Fruit fly (Drosophila melanogaster) whole organism, embryonic: Measurements from ENCODE around the gene CG9029.

ENCODE experiments used
- Asciz ChIP-seq: fragments of 200-800 bp; sonication (Bioruptor generic); optimal IDR thresholded peaks from 2 replicates; lab custom pipeline; 2017; ENCODE audit warnings: missing biosample characterization, mild to moderate bottlenecking, missing genetic modification characterization, missing genetic modification reagents
- Awh ChIP-seq: fragments of 200-800 bp; sonication (Bioruptor generic); IDR thresholded peaks from 2 replicates; pipeline ENCODE4, ENCODE4 v1.3.6; 2022; ENCODE audit warnings: missing biosample characterization, missing genetic modification characterization
- BEAF-32 ChIP-seq: fragments of 200-800 bp; sonication (Bioruptor generic); optimal IDR thresholded peaks from 3 replicates; lab custom pipeline; 2017; ENCODE audit warnings: missing biosample characterization, missing genetic modification characterization, mild to moderate bottlenecking, moderate library complexity, missing genetic modification reagents
- CG10209 ChIP-seq: fragments of 200-800 bp; sonication (Bioruptor generic); optimal IDR thresholded peaks from 3 replicates; lab custom pipeline; 2017; ENCODE audit warnings: missing biosample characterization, mild to moderate bottlenecking, missing genetic modification characterization, missing genetic modification reagents
- CG1024 ChIP-seq: fragments of 200-800 bp; sonication (Bioruptor generic); IDR thresholded peaks from 2 replicates; pipeline ENCODE4 v1.3.6; 2022; ENCODE audit warnings: missing biosample characterization, missing genetic modification characterization
- CG10321 ChIP-seq: fragments of 200-800 bp; sonication (Bioruptor generic); IDR thresholded peaks from 2 replicates; pipeline ENCODE4 v1.3.6; 2022; ENCODE audit warnings: missing biosample characterization, missing genetic modification characterization
- CG12104 ChIP-seq: fragments of 200-800 bp; sonication (Bioruptor generic); optimal IDR thresholded peaks from 3 replicates; lab custom pipeline; 2016; ENCODE audit warnings: missing biosample characterization, missing genetic modification characterization
- CG16813 ChIP-seq: fragments of 200-800 bp; sonication (Bioruptor generic); IDR thresholded peaks from 3 replicates; pipeline ENCODE4 v1.3.6; 2022; ENCODE audit warnings: missing biosample characterization, missing genetic modification characterization; ENCODE audit not compliant: partially characterized antibody
- CG17829 ChIP-seq: fragments of 200-800 bp; optimal IDR thresholded peaks from 2 replicates; lab custom pipeline; 2019; ENCODE audit warnings: missing biosample characterization, mild to moderate bottlenecking, missing genetic modification characterization, moderate library complexity
- CG2202 ChIP-seq: fragments of 200-800 bp; sonication (Bioruptor generic); optimal IDR thresholded peaks from 2 replicates; lab custom pipeline; 2018; ENCODE audit warnings: missing biosample characterization, mild to moderate bottlenecking, missing genetic modification characterization
- CG3065 ChIP-seq: fragments of 200-800 bp; sonication (Bioruptor generic); optimal IDR thresholded peaks from 2 replicates; lab custom pipeline; 2016; ENCODE audit warnings: missing biosample characterization, missing genetic modification characterization
- CG33557 ChIP-seq: fragments of 200-800 bp; sonication (Bioruptor generic); optimal IDR thresholded peaks from 2 replicates; lab custom pipeline; 2019; ENCODE audit warnings: missing biosample characterization, mild to moderate bottlenecking, missing genetic modification characterization, moderate library complexity
- CG4282 ChIP-seq: fragments of 200-800 bp; sonication (Bioruptor generic); optimal IDR thresholded peaks from 2 replicates; lab custom pipeline; 2016; ENCODE audit warnings: missing biosample characterization, missing genetic modification characterization
- CG5245 ChIP-seq: fragments of 200-800 bp; sonication (Bioruptor generic); optimal IDR thresholded peaks from 3 replicates; lab custom pipeline; 2016; ENCODE audit warnings: missing biosample characterization, missing genetic modification characterization
- CG6272 ChIP-seq: fragments of 200-800 bp; sonication (Bioruptor generic); IDR thresholded peaks from 2 replicates; pipeline ENCODE4 v1.3.6; 2022; ENCODE audit warnings: missing biosample characterization, missing genetic modification characterization
- CG6654 ChIP-seq: fragments of 200-800 bp; sonication (Bioruptor generic); optimal IDR thresholded peaks from 2 replicates; lab custom pipeline; 2017; ENCODE audit warnings: missing biosample characterization, mild to moderate bottlenecking, missing genetic modification characterization
- CG8765 ChIP-seq: fragments of 200-800 bp; sonication (Bioruptor generic); IDR thresholded peaks from 2 replicates; pipeline ENCODE4 v1.3.6; 2022; ENCODE audit warnings: missing biosample characterization, missing genetic modification characterization
- CG9932 ChIP-seq: fragments of 200-800 bp; sonication (Bioruptor generic); IDR thresholded peaks from 2 replicates; pipeline ENCODE4 v1.3.6; 2022; ENCODE audit warnings: missing biosample characterization, missing genetic modification characterization
- Doc2 ChIP-seq: fragments of 200-800 bp; sonication (Bioruptor generic); IDR thresholded peaks from 2 replicates; pipeline ENCODE4 v1.3.6; 2022; ENCODE audit warnings: missing biosample characterization, missing genetic modification characterization
- E2f2 ChIP-seq: fragments of 200-800 bp; sonication (Bioruptor generic); IDR thresholded peaks from 2 replicates; pipeline ENCODE4 v1.3.6; 2022; ENCODE audit warnings: missing biosample characterization, missing genetic modification characterization
- GATAe ChIP-seq: fragments of 200-800 bp; sonication (Bioruptor generic); conservative IDR thresholded peaks from 2 replicates; pipeline ENCODE4 v1.3.6; 2022; ENCODE audit warnings: missing biosample characterization, missing genetic modification characterization
- Mad ChIP-seq: fragments of 200-800 bp; sonication (Bioruptor generic); optimal IDR thresholded peaks from 2 replicates; lab custom pipeline; 2016; ENCODE audit warnings: missing biosample characterization, missing genetic modification characterization
- Max ChIP-seq: fragments of 200-800 bp; sonication (Bioruptor generic); optimal IDR thresholded peaks from 2 replicates; lab custom pipeline; 2016; ENCODE audit warnings: missing biosample characterization, mild to moderate bottlenecking, missing genetic modification characterization
- PHDP ChIP-seq: fragments of 200-800 bp; sonication (Bioruptor generic); optimal IDR thresholded peaks from 3 replicates; lab custom pipeline; 2018; ENCODE audit warnings: missing biosample characterization, mild to moderate bottlenecking, missing genetic modification characterization, moderate library complexity
- Pdp1 ChIP-seq, 2 experiments: fragments of 200-800 bp; sonication (Bioruptor generic); optimal IDR thresholded peaks; 3 replicates each; lab custom pipeline; 2016; ENCODE audit warnings: missing biosample characterization in 2 of 2, missing genetic modification characterization in 2 of 2, mild to moderate bottlenecking in 1 of 2, moderate library complexity in 1 of 2
- Xbp1 ChIP-seq: fragments of 200-800 bp; sonication (Bioruptor generic); optimal IDR thresholded peaks from 3 replicates; lab custom pipeline; 2016; ENCODE audit warnings: missing biosample characterization, mild to moderate bottlenecking, missing genetic modification characterization
- ab ChIP-seq: fragments of 200-800 bp; sonication (Bioruptor generic); optimal IDR thresholded peaks from 2 replicates; lab custom pipeline; 2016; ENCODE audit warnings: missing biosample characterization, missing genetic modification characterization
- ap ChIP-seq: fragments of 200-800 bp; sonication (Bioruptor generic); IDR thresholded peaks from 2 replicates; pipeline ENCODE4 v1.3.6; 2022; ENCODE audit warnings: missing biosample characterization, missing genetic modification characterization
- cato ChIP-seq: fragments of 200-800 bp; sonication (Bioruptor generic); optimal IDR thresholded peaks from 2 replicates; lab custom pipeline; 2016; ENCODE audit warnings: missing biosample characterization, missing genetic modification characterization, borderline replicate concordance
- croc ChIP-seq: fragments of 200-800 bp; sonication (Bioruptor generic); conservative IDR thresholded peaks from 3 replicates; pipeline ENCODE4 v1.3.6; 2022; ENCODE audit warnings: missing biosample characterization, missing genetic modification characterization
- dm ChIP-seq: fragments of 200-800 bp; sonication (Bioruptor generic); optimal IDR thresholded peaks from 3 replicates; lab custom pipeline; 2016; ENCODE audit warnings: missing biosample characterization, missing genetic modification characterization
- ems ChIP-seq: fragments of 200-800 bp; sonication (Bioruptor generic); optimal IDR thresholded peaks from 3 replicates; lab custom pipeline; 2016; ENCODE audit warnings: missing biosample characterization, missing genetic modification characterization
- eve ChIP-seq, 2 experiments: fragments of >200 bp; optimal IDR thresholded peaks; 2 replicates each; lab custom pipeline; 2017; ENCODE audit warnings: missing biosample characterization in 2 of 2, missing genetic modification characterization in 2 of 2
- fu2 ChIP-seq: fragments of 200-800 bp; sonication (Bioruptor generic); optimal IDR thresholded peaks from 2 replicates; lab custom pipeline; 2016; ENCODE audit warnings: missing biosample characterization, missing genetic modification characterization
- gem ChIP-seq: fragments of 200-800 bp; sonication (Bioruptor generic); optimal IDR thresholded peaks from 2 replicates; lab custom pipeline; 2019; ENCODE audit warnings: missing biosample characterization, mild to moderate bottlenecking, missing genetic modification characterization, moderate library complexity
- h ChIP-seq: fragments of >200 bp; optimal IDR thresholded peaks from 2 replicates; lab custom pipeline; 2017
- ham ChIP-seq: fragments of 200-800 bp; sonication (Bioruptor generic); IDR thresholded peaks from 2 replicates; pipeline ENCODE4 v1.3.6; 2022; ENCODE audit warnings: missing biosample characterization, missing genetic modification characterization
- ind ChIP-seq: fragments of 200-800 bp; sonication (Bioruptor generic); optimal IDR thresholded peaks from 3 replicates; lab custom pipeline; 2016; ENCODE audit warnings: missing biosample characterization, missing genetic modification characterization
- nerfin-2 ChIP-seq: fragments of 200-800 bp; sonication (Bioruptor generic); IDR thresholded peaks from 2 replicates; pipeline ENCODE4 v1.3.6; 2022; ENCODE audit warnings: missing biosample characterization, missing genetic modification characterization; ENCODE audit not compliant: partially characterized antibody
- pros ChIP-seq: fragments of 200-800 bp; sonication (Bioruptor generic); optimal IDR thresholded peaks from 3 replicates; lab custom pipeline; 2019; ENCODE audit warnings: missing biosample characterization, mild to moderate bottlenecking, missing genetic modification characterization, moderate library complexity
- row ChIP-seq: fragments of 200-800 bp; sonication (Bioruptor generic); IDR thresholded peaks from 3 replicates; pipeline ENCODE4 v1.3.6; 2022; ENCODE audit warnings: missing biosample characterization, missing genetic modification characterization
- slou ChIP-seq: fragments of 200-800 bp; sonication (Bioruptor generic); optimal IDR thresholded peaks from 3 replicates; lab custom pipeline; 2016; ENCODE audit warnings: missing biosample characterization, missing genetic modification characterization
- sna ChIP-seq: fragments of 200-800 bp; sonication (Bioruptor generic); IDR thresholded peaks from 2 replicates; pipeline ENCODE4 v1.3.6; 2022; ENCODE audit warnings: missing biosample characterization, missing genetic modification characterization; ENCODE audit not compliant: partially characterized antibody
- stc ChIP-seq: fragments of 200-800 bp; sonication (Bioruptor generic); IDR thresholded peaks from 2 replicates; pipeline ENCODE4 v1.3.6; 2022; ENCODE audit warnings: missing biosample characterization, missing genetic modification characterization
- trem ChIP-seq: fragments of 200-800 bp; optimal IDR thresholded peaks from 3 replicates; lab custom pipeline; 2019; ENCODE audit warnings: missing biosample characterization, mild to moderate bottlenecking, missing genetic modification characterization, moderate library complexity
- unc-4 ChIP-seq: fragments of 200-800 bp; sonication (Bioruptor generic); IDR thresholded peaks from 2 replicates; pipeline ENCODE4 v1.3.6; 2022; ENCODE audit warnings: missing biosample characterization, missing genetic modification characterization; ENCODE audit not compliant: partially characterized antibody
- vnd ChIP-seq: fragments of 200-800 bp; sonication (Bioruptor generic); IDR thresholded peaks from 3 replicates; pipeline ENCODE4 v1.3.6; 2022; ENCODE audit warnings: missing biosample characterization, missing genetic modification characterization; ENCODE audit not compliant: partially characterized antibody
- z ChIP-seq: fragments of 200-800 bp; sonication (Bioruptor generic); IDR thresholded peaks from 3 replicates; pipeline ENCODE4 v1.3.6; 2022; ENCODE audit warnings: missing biosample characterization, missing genetic modification characterization

CG9029 gene

dm6 chr2L:5906893-5907850 lies 21.4 kb downstream of the CG9029 start, which contains the start of gene bchs (continued):
- no peak for TF ChIP-seq nerfin-2 (GFP tag; lab: Robert Waterston, UW)
- peak; percentile 18; the same call in 1 of the 2 replicates for TF ChIP-seq unc-4 (GFP tag; lab: Robert Waterston, UW)
- peak; percentile 27; the same call in 1 of the 3 replicates for TF ChIP-seq CG16813 (GFP tag; lab: Robert Waterston, UW)
- TF ChIP-seq CG6654, result peak; percentile 36
- TF ChIP-seq CG1024 (GFP tag; lab: Robert Waterston, UW), result peak; percentile 80; the same call in 1 of the 2 replicates
- TF ChIP-seq sna, result peak; percentile 68
- peak; percentile 96 for TF ChIP-seq Awh (GFP tag; lab: Robert Waterston, UW)
- TF ChIP-seq ham (GFP tag; lab: Robert Waterston, UW), result no peak
- TF ChIP-seq Max, result peak; percentile 83
- peak; percentile 61 for TF ChIP-seq dm (GFP tag; lab: Kevin White, UChicago)
- no peak for TF ChIP-seq slou
- TF ChIP-seq CG10209 (GFP tag; lab: Kevin White, UChicago), result peak; percentile 95
- peak; percentile 18 for TF ChIP-seq fu2 (GFP tag; lab: Kevin White, UChicago)
- no peak for TF ChIP-seq gem (tag; lab: Kevin White, UChicago)
- peak; percentile 13 for TF ChIP-seq pros (GFP tag; lab: Kevin White, UChicago)
- TF ChIP-seq CG10321 (GFP tag; lab: Robert Waterston, UW), result peak; percentile 66
- peak; percentile 89 for TF ChIP-seq stc (GFP tag; lab: Robert Waterston, UW)
- TF ChIP-seq CG9932 (GFP tag; lab: Robert Waterston, UW), result peak; percentile 75
- TF ChIP-seq GATAe (GFP tag; lab: Robert Waterston, UW), result no peak
- peak; percentile 95 for TF ChIP-seq CG2202
- peak; percentile 3 for TF ChIP-seq ind (GFP tag; lab: Kevin White, UChicago)
- no peak for TF ChIP-seq CG6272 (GFP tag; lab: Robert Waterston, UW)
- peak; percentile 30; the same call in 1 of the 3 replicates for TF ChIP-seq row (GFP tag; lab: Robert Waterston, UW)
- TF ChIP-seq eve (GFP tag; optimal IDR thresholded peaks at IDR 0.05; lab: Kevin White, UChicago), result no peak
- TF ChIP-seq croc (GFP tag; lab: Robert Waterston, UW), result peak; percentile 27; the same call in 1 of the 3 replicates
- peak; percentile 99 for TF ChIP-seq Asciz (GFP tag; lab: Kevin White, UChicago)
- TF ChIP-seq CG3065 (GFP tag; lab: Kevin White, UChicago), result peak; percentile 61
- no peak for TF ChIP-seq ab (GFP tag; lab: Kevin White, UChicago)
- TF ChIP-seq ems (GFP tag; lab: Kevin White, UChicago), result peak; percentile 62
- peak in 1 of 2 experiments; percentile 62 for TF ChIP-seq Pdp1 (GFP tag; optimal IDR thresholded peaks at IDR 0.05; lab: Kevin White, UChicago)
- TF ChIP-seq CG33557, result peak; percentile 84
- TF ChIP-seq CG4282, result peak; percentile 57
- no peak for TF ChIP-seq Doc2 (GFP tag; lab: Robert Waterston, UW)
- peak; percentile 72 for TF ChIP-seq Mad (GFP tag; lab: Kevin White, UChicago)
- TF ChIP-seq E2f2 (GFP tag; lab: Robert Waterston, UW), result peak; percentile 97
- peak; percentile 75 for TF ChIP-seq CG5245 (GFP tag; lab: Kevin White, UChicago)
- peak; percentile 92 for TF ChIP-seq PHDP
- TF ChIP-seq trem (tag; lab: Kevin White, UChicago), result peak; percentile 26
- peak; percentile 39; the same call in 1 of the 2 replicates for TF ChIP-seq ap (GFP tag; lab: Robert Waterston, UW)
- peak; percentile 51 for TF ChIP-seq CG17829 (tag; lab: Kevin White, UChicago)
- peak; percentile 79 for TF ChIP-seq z (GFP tag; lab: Robert Waterston, UW)
- TF ChIP-seq h, result no peak
- TF ChIP-seq cato, result peak; percentile 74
- peak; percentile 74 for TF ChIP-seq CG12104 (GFP tag; lab: Kevin White, UChicago)
- peak; percentile 37 for TF ChIP-seq Xbp1 (GFP tag; lab: Kevin White, UChicago)
- TF ChIP-seq vnd, result no peak
- no peak for TF ChIP-seq CG8765
- peak; percentile 33 for TF ChIP-seq BEAF-32
